Worm (Caenorhabditis elegans) whole organism, L4/young adult: ENCODE measurements around the gene Y16E11A.4.
"Not testable (repeated sequence)": the region's sequence is repeated elsewhere in the genome, so short reads cannot be mapped to it uniquely, and the experiment has no call there.

ENCODE experiments used
- W03F9.2 ChIP-seq: fragments of 150-350 bp; optimal IDR thresholded peaks from 2 replicates; lab custom pipeline; 2014; ENCODE audit warnings: missing biosample characterization, missing genetic modification characterization
- dao-5 ChIP-seq: sonication (generic microtip); optimal IDR thresholded peaks from 2 replicates; lab custom pipeline; 2016; ENCODE audit warnings: missing genotype, missing genetic modification characterization, moderate library complexity, missing compliant biosample characterization
- him-1 ChIP-seq: sonication (generic microtip); optimal IDR thresholded peaks from 2 replicates; lab custom pipeline; 2016; ENCODE audit warnings: missing genotype, missing genetic modification reagents, missing genetic modification characterization, missing compliant biosample characterization

DNA sequence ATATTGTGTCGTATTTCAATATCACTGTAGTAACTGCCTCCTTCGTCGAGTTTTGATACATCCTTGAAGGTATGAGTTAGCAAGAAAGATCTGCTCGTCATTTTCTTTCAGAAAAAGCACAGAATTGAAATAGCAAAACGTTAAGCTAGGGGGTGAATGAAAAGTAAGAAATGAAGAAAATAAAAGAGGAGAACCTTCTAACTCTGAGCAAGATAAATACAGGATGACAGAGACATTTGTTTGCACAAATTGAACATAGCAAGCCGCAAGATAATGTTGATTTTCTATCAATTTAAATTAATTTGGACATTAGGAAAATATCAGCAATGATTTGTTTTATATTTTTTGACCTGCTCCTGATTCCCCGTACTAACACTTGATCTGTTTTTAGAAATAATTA is 31.5 kb upstream of the Y16E11A.4 start, which contains the start of gene math-49:
- TF ChIP-seq W03F9.2, him-1, dao-5 (tag; lab: Kevin White, UChicago): not testable (repeated sequence)
